Fruit fly (Drosophila melanogaster) whole organism, adult: Measurements from ENCODE around the gene dnk.
A peak's percentile ranks its signal among the peaks of the same experiment; 100 is the strongest.

Experiments used
- CG11617 ChIP-seq: fragments of 200-800 bp; sonication (Bioruptor generic); optimal IDR thresholded peaks from 2 replicates; lab custom pipeline; 2017; ENCODE audit warnings: mild to moderate bottlenecking, missing biosample characterization, missing genetic modification reagents, missing genetic modification characterization
- CG12768 ChIP-seq: fragments of 200-800 bp; sonication (Bioruptor generic); optimal IDR thresholded peaks from 2 replicates; lab custom pipeline; 2017; ENCODE audit warnings: missing biosample characterization, missing genetic modification characterization, mild to moderate bottlenecking, moderate library complexity, missing genetic modification reagents
- CG14711 ChIP-seq: fragments of 200-800 bp; sonication (Bioruptor generic); optimal IDR thresholded peaks from 2 replicates; lab custom pipeline; 2018; ENCODE audit warnings: missing biosample characterization, mild to moderate bottlenecking, missing genetic modification characterization, moderate library complexity
- CG33017 ChIP-seq: fragments of 200-800 bp; sonication (Bioruptor generic); optimal IDR thresholded peaks from 2 replicates; lab custom pipeline; 2018; ENCODE audit warnings: missing biosample characterization, mild to moderate bottlenecking, missing genetic modification characterization, moderate library complexity
- CG5204 ChIP-seq: fragments of 200-800 bp; sonication (Bioruptor generic); optimal IDR thresholded peaks from 2 replicates; lab custom pipeline; 2016; ENCODE audit warnings: missing biosample characterization, missing genetic modification characterization
- CG7101 ChIP-seq: fragments of 200-800 bp; sonication (Bioruptor generic); optimal IDR thresholded peaks from 2 replicates; lab custom pipeline; 2018; ENCODE audit warnings: missing biosample characterization, mild to moderate bottlenecking, missing genetic modification characterization, moderate library complexity
- Clk ChIP-seq: fragments of 200-800 bp; sonication (Bioruptor generic); optimal IDR thresholded peaks from 2 replicates; lab custom pipeline; 2017; ENCODE audit warnings: missing biosample characterization, missing genetic modification characterization
- Hr96 ChIP-seq: fragments of 200-800 bp; sonication (Bioruptor generic); optimal IDR thresholded peaks from 2 replicates; lab custom pipeline; 2016; ENCODE audit warnings: missing biosample characterization, missing genetic modification characterization
- bab1 ChIP-seq: fragments of 200-800 bp; sonication (Bioruptor generic); optimal IDR thresholded peaks from 3 replicates; lab custom pipeline; 2019; ENCODE audit warnings: missing biosample characterization, mild to moderate bottlenecking, missing genetic modification characterization, moderate library complexity
- cic ChIP-seq: fragments of 200-800 bp; sonication (Bioruptor generic); optimal IDR thresholded peaks from 2 replicates; lab custom pipeline; 2017; ENCODE audit warnings: missing biosample characterization, mild to moderate bottlenecking, missing genetic modification characterization, moderate library complexity
- kay ChIP-seq: fragments of 200-800 bp; sonication (Bioruptor generic); peaks from one replicate; lab custom pipeline; 2016; ENCODE audit warnings: missing biosample characterization, missing genetic modification characterization, borderline replicate concordance
- ovo ChIP-seq: fragments of 200-800 bp; sonication (Bioruptor generic); optimal IDR thresholded peaks from 2 replicates; lab custom pipeline; 2016; ENCODE audit warnings: missing biosample characterization, missing genetic modification characterization
- tj ChIP-seq: fragments of 200-800 bp; sonication (Bioruptor generic); optimal IDR thresholded peaks from 3 replicates; lab custom pipeline; 2017; ENCODE audit warnings: missing biosample characterization, mild to moderate bottlenecking, missing genetic modification characterization, moderate library complexity
- toe ChIP-seq: fragments of 200-800 bp; sonication (Bioruptor generic); optimal IDR thresholded peaks from 2 replicates; lab custom pipeline; 2016; ENCODE audit warnings: missing biosample characterization, missing genetic modification characterization

- TF ChIP-seq bab1 (peak; percentile 18), kay (GFP tag; lab: Kevin White, UChicago) (no peak), CG7101 (tag; lab: Kevin White, UChicago) (peak; percentile 30), CG11617 (peak; percentile 25), tj (GFP tag; lab: Kevin White, UChicago) (peak; percentile 51), cic (no peak), toe (GFP tag; lab: Kevin White, UChicago) (no peak), CG33017 (tag; lab: Kevin White, UChicago) (no peak), Clk (GFP tag; lab: Kevin White, UChicago) (no peak), ovo (peak; percentile 23), Hr96 (GFP tag; lab: Kevin White, UChicago) (peak; percentile 33), CG5204 (GFP tag; lab: Kevin White, UChicago) (no peak), CG14711 (tag; lab: Kevin White, UChicago) (peak; percentile 3), CG12768 (GFP tag; lab: Kevin White, UChicago) (no peak)
Observed at dm6 chr3R:19023862-19024261, 43.1 kb downstream of the dnk start, which contains the start of the genes CG6005 and CG14286.
